Fruit fly (Drosophila melanogaster): ENCODE data around the gene futsch.

Gene futsch

DNA sequence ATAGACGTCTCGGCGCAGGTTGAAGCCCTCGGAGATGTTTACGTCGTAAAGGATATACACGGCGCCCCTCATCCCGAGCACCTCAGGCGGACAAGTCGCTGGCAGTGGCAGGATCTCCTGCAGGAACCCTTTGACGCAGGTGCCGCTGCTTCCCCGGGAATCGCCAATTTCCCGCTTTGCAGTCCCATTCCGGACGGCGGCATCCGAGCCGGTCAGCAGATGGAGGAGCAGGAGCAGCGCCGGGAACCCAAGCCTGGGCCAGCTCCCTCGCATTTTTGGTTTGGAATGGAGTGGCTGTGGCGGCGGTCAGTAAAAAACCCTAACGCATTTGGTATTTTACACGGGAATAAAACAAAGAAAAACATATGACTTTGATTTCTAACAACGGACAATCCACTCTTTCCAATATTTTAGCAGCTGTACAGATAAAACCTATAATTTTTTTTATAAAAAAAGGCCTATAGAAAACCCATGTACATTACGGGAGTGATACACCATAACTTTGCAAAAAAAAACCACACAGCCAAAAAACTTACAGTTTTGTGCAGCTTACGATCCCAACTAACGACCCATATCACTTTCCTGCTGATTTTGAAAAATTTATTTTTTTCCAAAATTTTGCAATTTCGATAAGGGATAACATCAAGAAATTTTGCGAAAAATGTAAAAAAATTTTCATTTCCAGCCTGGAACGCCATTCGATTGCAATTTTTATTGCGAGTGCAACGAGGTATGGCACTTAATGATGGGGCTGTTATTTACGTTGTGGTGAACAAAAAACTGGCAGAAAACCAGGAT, 57.0 kb downstream of the futsch start, which contains the start of the genes O-fut2 and CG14777 (continued):
- TF ChIP-seq ase (GFP tag; IDR thresholded peaks at IDR 0.05) = no peak
- TF ChIP-seq CG30403 (GFP tag; optimal IDR thresholded peaks at IDR 0.05) = peak; percentile 9
- TF ChIP-seq CG4360 (GFP tag; IDR thresholded peaks at IDR 0.05) = no peak
- peak in 1 of 2 experiments; percentile 67 for TF ChIP-seq crp (GFP tag; optimal IDR thresholded peaks at IDR 0.05)
- peak; percentile 63 for TF ChIP-seq MBD-R2 (GFP tag; IDR thresholded peaks at IDR 0.05)
- peak; percentile 10; the same call in 1 of the 4 replicates for TF ChIP-seq Gug (GFP tag; IDR thresholded peaks at IDR 0.05)
- peak; percentile 9 for TF ChIP-seq az2 (GFP tag; optimal IDR thresholded peaks at IDR 0.05)
- peak; percentile 64 for TF ChIP-seq Med (GFP tag)
- TF ChIP-seq CG14441 (GFP tag; IDR thresholded peaks at IDR 0.05) = 0 out of 2 replicates have a peak, but pooled peaks have one; percentile 32
- TF ChIP-seq CG12659 (GFP tag; optimal IDR thresholded peaks at IDR 0.05) = peak; percentile 8
- no peak for TF ChIP-seq Antp (GFP tag; optimal IDR thresholded peaks at IDR 0.05)

DNA sequence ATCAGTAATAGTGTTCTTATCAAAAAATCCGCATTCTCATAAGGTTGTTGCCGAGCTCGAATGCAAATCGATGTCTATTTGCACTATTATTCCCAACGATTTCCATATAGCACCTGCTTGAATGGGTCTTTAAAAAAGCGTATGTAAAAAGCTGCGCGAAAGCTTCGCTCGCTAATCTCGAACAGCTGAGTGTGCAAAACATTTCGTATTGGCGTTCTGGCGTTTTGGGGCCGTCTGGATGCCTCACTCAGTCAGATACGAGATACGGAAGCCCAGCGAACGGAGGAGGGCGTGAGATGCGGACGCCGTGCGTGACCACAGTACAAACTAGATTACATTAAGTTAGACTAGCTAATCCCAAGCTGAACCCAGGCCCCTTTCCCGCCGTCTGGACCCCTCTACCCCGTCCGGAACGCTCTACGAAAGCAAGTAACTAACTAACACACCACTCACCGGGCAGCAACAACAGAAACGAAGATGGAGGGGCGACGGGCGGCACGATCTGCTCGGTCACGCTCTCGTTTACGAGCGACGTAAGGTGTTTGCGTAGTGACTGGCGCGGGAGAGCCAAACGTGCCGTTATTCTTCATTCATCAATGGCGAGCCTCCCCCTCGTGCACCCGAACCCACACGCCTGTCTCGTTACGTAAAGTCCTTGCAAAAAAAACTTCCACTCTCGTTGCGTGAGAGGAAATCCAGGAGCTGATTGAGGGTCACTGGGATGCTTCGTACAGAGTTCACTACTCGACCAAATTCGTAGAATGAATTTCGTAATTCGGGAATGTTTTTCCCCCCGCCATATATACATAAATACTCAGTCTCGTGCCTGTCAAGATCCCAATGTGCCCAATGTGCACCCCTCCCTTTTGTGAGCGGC, 57.9 kb downstream of the futsch start:
- TF ChIP-seq CG4360 (GFP tag; IDR thresholded peaks at IDR 0.05) = no peak
- no peak for TF ChIP-seq Asciz (GFP tag; optimal IDR thresholded peaks at IDR 0.05)
- TF ChIP-seq CG3407 (GFP tag; optimal IDR thresholded peaks at IDR 0.05) = no peak
- no peak for TF ChIP-seq CG16863 (GFP tag; optimal IDR thresholded peaks at IDR 0.05)
- no peak for TF ChIP-seq Mes4 (GFP tag; optimal IDR thresholded peaks at IDR 0.05)
- no peak for TF ChIP-seq zfh1 (GFP tag; IDR thresholded peaks at IDR 0.05)
- TF ChIP-seq sug (tag; optimal IDR thresholded peaks at IDR 0.05) = peak; percentile 65
- TF ChIP-seq chm (GFP tag; IDR thresholded peaks at IDR 0.05) = no peak; the same call in 1 of the 2 replicates
- TF ChIP-seq Bteb2 (GFP tag; optimal IDR thresholded peaks at IDR 0.05) = no peak
- 0 out of 2 replicates have a peak, but pooled peaks have one; percentile 9 for TF ChIP-seq CG31224 (GFP tag; IDR thresholded peaks at IDR 0.05)
- no peak for TF ChIP-seq pita (GFP tag; optimal IDR thresholded peaks at IDR 0.05)
- TF ChIP-seq CG11398 (GFP tag; optimal IDR thresholded peaks at IDR 0.05) = no peak
- no peak for TF ChIP-seq CG15073 (GFP tag; optimal IDR thresholded peaks at IDR 0.05)
- no peak for TF ChIP-seq C15 (GFP tag; IDR thresholded peaks at IDR 0.05)
- TF ChIP-seq CkIIα-i1 (GFP tag; IDR thresholded peaks at IDR 0.05) = no peak
- no peak for TF ChIP-seq CG14441 (GFP tag; IDR thresholded peaks at IDR 0.05)
- TF ChIP-seq CG6689 (GFP tag; IDR thresholded peaks at IDR 0.05) = no peak
- peak in 1 of 2 experiments; percentile 77 for TF ChIP-seq Pdp1 (GFP tag; optimal IDR thresholded peaks at IDR 0.05)
- TF ChIP-seq prd (optimal IDR thresholded peaks at IDR 0.05) = no peak
- no peak for TF ChIP-seq prd (GFP tag; IDR thresholded peaks at IDR 0.05)
- no peak for TF ChIP-seq CG1233 (GFP tag; optimal IDR thresholded peaks at IDR 0.05)
- TF ChIP-seq Fer3 (tag; optimal IDR thresholded peaks at IDR 0.05) = no peak
- no peak for TF ChIP-seq CG4617 (GFP tag; optimal IDR thresholded peaks at IDR 0.05; ENCODE audit: borderline replicate concordance)
- TF ChIP-seq chn (GFP tag; optimal IDR thresholded peaks at IDR 0.05) = no peak
- peak; percentile 25 for TF ChIP-seq pzg (GFP tag; optimal IDR thresholded peaks at IDR 0.05)
- TF ChIP-seq jing (GFP tag; optimal IDR thresholded peaks at IDR 0.05) = no peak
- no peak for TF ChIP-seq ac (GFP tag; optimal IDR thresholded peaks at IDR 0.05)
- peak; percentile 61 for TF ChIP-seq CG13894 (tag; optimal IDR thresholded peaks at IDR 0.05)
- TF ChIP-seq CG3995 (GFP tag; optimal IDR thresholded peaks at IDR 0.05) = peak; percentile 70
- TF ChIP-seq Vsx1 (GFP tag; optimal IDR thresholded peaks at IDR 0.05) = no peak
- no peak for TF ChIP-seq Doc2 (GFP tag; IDR thresholded peaks at IDR 0.05)
- TF ChIP-seq CG12299 (tag; optimal IDR thresholded peaks at IDR 0.05) = no peak
- TF ChIP-seq vvl (GFP tag; IDR thresholded peaks at IDR 0.05) = no peak
- TF ChIP-seq CG3838 (GFP tag; optimal IDR thresholded peaks at IDR 0.05) = no peak
- TF ChIP-seq wdn (GFP tag; IDR thresholded peaks at IDR 0.05) = no peak
- TF ChIP-seq CG9609 (GFP tag; optimal IDR thresholded peaks at IDR 0.05) = no peak
- no peak for TF ChIP-seq CG6254 (GFP tag; optimal IDR thresholded peaks at IDR 0.05)
- no peak for TF ChIP-seq Nf-YB (GFP tag; optimal IDR thresholded peaks at IDR 0.05)

Measured in whole organism, embryonic.